Fruit fly (Drosophila melanogaster) S2 (cell line): ENCODE measurements around the gene CG18599.

Experiments used
- CG8478 ChIP-seq: fragments of >200 bp; optimal IDR thresholded peaks from 2 replicates; lab custom pipeline; 2018
- CTCF ChIP-seq, 2 experiments: fragments of >200 bp; optimal IDR thresholded peaks; 2 replicates each; lab custom pipeline; 2018

dm6 chr3R:18226043-18226808 is 41.4 kb upstream of the CG18599 start, which contains the start of the genes CG7168 and Mdh2:
- TF ChIP-seq CTCF (optimal IDR thresholded peaks at IDR 0.05; lab: Kevin White, UChicago) (no peak), CG8478 (lab: Kevin White, UChicago) (no peak)
